Worm (Caenorhabditis elegans): ENCODE results near the gene ctsa-3.2.

ctsa-3.2 gene

DNA sequence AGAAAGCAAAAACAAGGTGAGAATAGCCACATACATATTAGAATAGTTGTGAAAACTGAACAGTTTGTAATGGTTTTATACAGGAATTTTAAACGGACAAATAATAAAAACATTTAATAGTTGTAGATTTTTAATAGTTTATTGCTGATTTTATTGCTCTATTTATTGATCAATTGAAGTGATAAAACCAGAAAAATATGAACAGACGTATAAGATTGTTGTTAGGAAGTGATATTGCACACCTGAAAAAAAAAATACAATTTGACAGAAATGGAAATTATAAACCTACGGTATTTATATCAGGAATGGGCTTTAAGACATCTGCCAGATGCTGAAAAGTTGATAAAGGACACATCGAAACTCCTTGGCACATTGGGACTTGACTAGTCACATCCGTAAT is 42.9 kb downstream of the ctsa-3.2 start, which contains the start of gene C05C10.8:
Gene C05C10.8, minus strand, starts transcription at position 101 of the 400 bp plus-strand sequence.
- TF ChIP-seq ceh-36 (tag; optimal IDR thresholded peaks at IDR 0.05), result no peak
- TF ChIP-seq aly-1 (tag; optimal IDR thresholded peaks at IDR 0.05), result no peak
- TF ChIP-seq B0310.2 (tag; optimal IDR thresholded peaks at IDR 0.05), result no peak
- no peak for TF ChIP-seq flt-1 (GFP tag; IDR thresholded peaks at IDR 0.05)
- TF ChIP-seq sea-1 (GFP tag; conservative IDR thresholded peaks at IDR 0.05), result no peak
- no peak for TF ChIP-seq pes-1 (GFP tag; IDR thresholded peaks at IDR 0.05)
- no peak for TF ChIP-seq ets-7 (tag; optimal IDR thresholded peaks at IDR 0.05)
- no peak for TF ChIP-seq tbx-11 (GFP tag; IDR thresholded peaks at IDR 0.05)
- no peak for TF ChIP-seq F13C5.2 (tag; optimal IDR thresholded peaks at IDR 0.05)
- no peak for TF ChIP-seq hmg-4 (GFP tag; optimal IDR thresholded peaks at IDR 0.05)
- TF ChIP-seq ceh-13 (GFP tag; optimal IDR thresholded peaks at IDR 0.05), result no peak
- no peak for TF ChIP-seq ama-1 (optimal IDR thresholded peaks at IDR 0.05)
- TF ChIP-seq scrt-1 (GFP tag; IDR thresholded peaks at IDR 0.05), result no peak
- no peak for TF ChIP-seq tbx-37 (GFP tag; conservative IDR thresholded peaks at IDR 0.05)
- no peak for TF ChIP-seq tra-4 (tag; optimal IDR thresholded peaks at IDR 0.05)
- no peak for TF ChIP-seq hnd-1 (tag; optimal IDR thresholded peaks at IDR 0.05)
- no peak for TF ChIP-seq hmbx-1 (tag; optimal IDR thresholded peaks at IDR 0.05)

DNA sequence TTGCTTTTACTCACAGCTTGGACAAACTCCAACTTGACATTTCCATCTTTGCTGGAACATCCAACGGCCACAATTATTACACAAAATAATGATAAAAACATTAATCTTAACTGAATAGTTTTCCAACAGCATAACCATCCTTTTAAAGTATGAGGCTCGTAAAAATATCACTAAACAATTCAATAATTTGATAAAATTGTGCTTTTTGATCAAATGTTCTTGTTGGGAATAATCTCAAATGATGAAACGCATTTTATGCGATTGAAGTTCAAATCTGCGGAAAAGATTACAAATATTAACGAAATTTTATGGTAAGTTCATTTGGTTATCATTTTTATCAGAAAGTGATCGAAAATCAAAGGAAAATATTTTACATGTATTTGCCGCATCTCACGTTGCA is 45.5 kb downstream of the ctsa-3.2 start, which contains the start of gene pho-10:
Gene pho-10, minus strand, starts transcription at position 101 of the 400 bp plus-strand sequence.
- TF ChIP-seq tbx-37 (GFP tag; conservative IDR thresholded peaks at IDR 0.05) (no peak), ama-1 (optimal IDR thresholded peaks at IDR 0.05) (no peak), hnd-1 (tag; optimal IDR thresholded peaks at IDR 0.05) (no peak), ets-7 (tag; optimal IDR thresholded peaks at IDR 0.05) (no peak), pes-1 (GFP tag; IDR thresholded peaks at IDR 0.05) (no peak), aly-1 (tag; optimal IDR thresholded peaks at IDR 0.05) (no peak), F13C5.2 (tag; optimal IDR thresholded peaks at IDR 0.05) (no peak)

DNA sequence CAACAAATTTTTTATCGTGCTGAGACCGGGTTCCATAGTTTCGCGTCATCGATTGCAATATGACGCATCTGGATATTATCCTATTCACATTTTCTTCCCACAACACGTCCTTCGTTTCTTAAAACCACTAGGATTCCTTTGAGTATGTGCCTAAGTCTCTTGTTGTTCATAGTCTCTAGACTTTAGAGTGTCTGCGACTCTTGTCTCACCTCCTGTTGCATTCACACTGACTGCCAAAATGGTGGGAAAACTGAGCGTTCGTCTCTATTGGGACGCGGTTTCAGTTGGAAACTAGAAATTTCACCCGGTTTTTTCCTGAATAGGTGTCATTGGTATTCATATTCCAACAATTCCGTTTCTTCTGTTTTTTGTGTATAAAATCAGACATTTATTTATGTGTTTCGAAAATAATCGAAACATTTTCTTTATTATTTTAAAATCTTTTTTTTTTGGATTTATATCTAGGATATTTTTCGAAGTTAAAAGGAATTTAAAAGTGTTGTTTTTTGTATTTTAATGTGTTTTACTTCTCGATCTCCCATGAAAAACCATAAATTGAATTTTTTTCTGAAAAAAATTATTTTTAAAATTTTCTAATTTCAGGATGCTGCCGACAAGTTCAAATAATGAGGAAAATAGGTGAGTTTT is 46.8 kb downstream of the ctsa-3.2 start, which contains the start of gene C05C10.2:
Gene C05C10.2, plus strand, starts transcription at position 598 of the 648 bp plus-strand sequence.
- TF ChIP-seq hnd-1 (tag; optimal IDR thresholded peaks at IDR 0.05) (no peak), B0310.2 (tag; optimal IDR thresholded peaks at IDR 0.05) (no peak), flt-1 (GFP tag; IDR thresholded peaks at IDR 0.05) (no peak), sea-1 (GFP tag; conservative IDR thresholded peaks at IDR 0.05) (no peak), F13C5.2 (tag; optimal IDR thresholded peaks at IDR 0.05) (no peak), hmbx-1 (tag; optimal IDR thresholded peaks at IDR 0.05) (no peak), ceh-13 (GFP tag; optimal IDR thresholded peaks at IDR 0.05) (no peak), tbx-11 (GFP tag; IDR thresholded peaks at IDR 0.05) (no peak), aly-1 (tag; optimal IDR thresholded peaks at IDR 0.05) (no peak), ets-7 (tag; optimal IDR thresholded peaks at IDR 0.05) (no peak)
